Worm (Caenorhabditis elegans): ENCODE results near the gene clec-37.

The clec-37 gene

DNA sequence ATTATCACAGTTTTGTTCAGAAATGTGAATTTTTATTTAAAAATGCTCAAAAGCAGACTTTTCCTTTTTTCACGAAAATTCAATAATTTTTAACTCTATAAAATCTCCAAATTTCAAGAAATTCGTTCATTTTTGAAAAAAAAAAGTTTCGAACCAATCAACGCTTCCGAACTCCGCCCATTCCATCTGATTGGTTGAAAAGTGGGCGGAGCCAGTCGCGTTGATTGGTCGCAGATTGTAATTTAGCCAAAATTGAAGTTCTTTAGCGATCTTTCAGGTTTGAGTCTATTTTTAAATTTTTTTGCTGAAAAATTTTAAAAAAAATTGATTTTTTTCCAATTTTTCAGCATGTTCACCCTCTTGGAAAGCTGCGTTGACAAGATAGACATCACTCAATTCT, 39.5 kb downstream of the clec-37 start:
- TF ChIP-seq dmd-4 (tag; optimal IDR thresholded peaks at IDR 0.05) (no peak), zag-1 (tag; optimal IDR thresholded peaks at IDR 0.05) (no peak), nhr-21 (tag; optimal IDR thresholded peaks at IDR 0.05) (no peak), C34F6.9 (tag; optimal IDR thresholded peaks at IDR 0.05) (no peak), nhr-77 (tag; optimal IDR thresholded peaks at IDR 0.05) (no peak), nhr-11 (tag; optimal IDR thresholded peaks at IDR 0.05) (no peak), nhr-12 (tag; optimal IDR thresholded peaks at IDR 0.05) (no peak), mab-5 (tag; optimal IDR thresholded peaks at IDR 0.05) (no peak), peb-1 (tag; optimal IDR thresholded peaks at IDR 0.05) (no peak), nhr-10 (tag; optimal IDR thresholded peaks at IDR 0.05) (no peak), nhr-25 (tag; optimal IDR thresholded peaks at IDR 0.05) (no peak), unc-55 (GFP tag; optimal IDR thresholded peaks at IDR 0.05) (no peak), nhr-129 (tag; optimal IDR thresholded peaks at IDR 0.05) (no peak)

DNA sequence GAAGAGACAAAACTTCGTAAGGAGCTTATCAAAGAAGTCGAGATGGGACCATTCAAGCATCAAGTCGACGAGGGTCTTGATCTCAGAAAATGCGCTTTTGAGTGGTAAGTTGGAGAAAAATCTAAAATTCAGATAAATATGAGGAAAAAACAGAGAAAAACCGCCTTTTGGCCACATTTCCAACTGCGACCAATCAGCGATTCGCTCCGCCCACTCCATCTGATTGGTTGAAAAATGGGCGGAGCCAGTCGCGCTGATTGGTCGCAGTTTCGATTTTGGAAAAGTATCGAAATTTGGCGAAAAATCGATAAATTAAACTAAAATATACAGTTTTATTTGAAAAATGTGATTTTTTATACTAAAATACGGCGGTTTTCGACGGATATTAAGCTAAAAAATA, 40.1 kb downstream of the clec-37 start:
- TF ChIP-seq F13H6.1 (tag; optimal IDR thresholded peaks at IDR 0.05) = no peak
- TF ChIP-seq sma-9 (GFP tag; optimal IDR thresholded peaks at IDR 0.05) = no peak
- TF ChIP-seq sma-9 (tag; optimal IDR thresholded peaks at IDR 0.05) = no peak
- TF ChIP-seq aly-2 (tag; optimal IDR thresholded peaks at IDR 0.05) = no peak
- no peak for TF ChIP-seq lsy-2 (tag; optimal IDR thresholded peaks at IDR 0.05)
- no peak for TF ChIP-seq nhr-77 (tag; optimal IDR thresholded peaks at IDR 0.05)
- TF ChIP-seq nhr-6 (tag; optimal IDR thresholded peaks at IDR 0.05) = no peak
- no peak for TF ChIP-seq ztf-11 (tag; optimal IDR thresholded peaks at IDR 0.05)
- TF ChIP-seq nhr-11 (tag; optimal IDR thresholded peaks at IDR 0.05) = no peak
- TF ChIP-seq elt-3 (tag; optimal IDR thresholded peaks at IDR 0.05) = no peak
- TF ChIP-seq nhr-10 (tag; optimal IDR thresholded peaks at IDR 0.05) = no peak
- no peak for TF ChIP-seq sma-3 (GFP tag; optimal IDR thresholded peaks at IDR 0.05)
- TF ChIP-seq fos-1 (tag; optimal IDR thresholded peaks at IDR 0.05) = no peak
- no peak for TF ChIP-seq C34F6.9 (tag; optimal IDR thresholded peaks at IDR 0.05)

DNA sequence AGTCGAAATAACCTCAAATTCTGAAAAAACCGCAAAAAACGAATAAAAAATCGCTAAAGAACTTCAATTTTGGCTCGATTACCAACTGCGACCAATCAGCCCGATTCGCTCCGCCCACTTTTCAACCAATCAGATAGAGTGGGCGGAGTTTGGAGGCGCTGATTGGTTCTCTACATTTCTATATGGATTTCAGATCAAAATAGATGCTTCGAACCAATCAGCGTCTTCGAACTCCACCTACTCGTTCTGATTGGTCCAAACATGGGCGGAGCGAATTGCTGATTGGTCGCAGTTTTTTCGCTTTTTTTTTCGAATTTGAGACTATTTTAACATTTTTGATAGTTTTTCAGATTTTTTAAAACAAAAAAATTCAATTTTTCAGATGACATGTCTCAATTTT, 43.7 kb downstream of the clec-37 start:
- no peak for TF ChIP-seq ama-1 (optimal IDR thresholded peaks at IDR 0.05)
- no peak for TF ChIP-seq elt-1 (tag; optimal IDR thresholded peaks at IDR 0.05)
- TF ChIP-seq mdl-1 (tag; optimal IDR thresholded peaks at IDR 0.05) = no peak
- no peak for TF ChIP-seq ceh-82 (tag; optimal IDR thresholded peaks at IDR 0.05)
- TF ChIP-seq nhr-6 (tag; optimal IDR thresholded peaks at IDR 0.05) = no peak
- TF ChIP-seq snpc-4 (tag; optimal IDR thresholded peaks at IDR 0.05) = no peak
- no peak for TF ChIP-seq unc-62 (GFP tag; optimal IDR thresholded peaks at IDR 0.05)
- no peak for TF ChIP-seq fos-1 (tag; optimal IDR thresholded peaks at IDR 0.05)
- TF ChIP-seq dmd-4 (tag; optimal IDR thresholded peaks at IDR 0.05) = no peak
- TF ChIP-seq nhr-77 (tag; optimal IDR thresholded peaks at IDR 0.05) = no peak
- TF ChIP-seq Y55F3AM.14 (GFP tag; optimal IDR thresholded peaks at IDR 0.05) = no peak
- no peak for TF ChIP-seq sma-3 (GFP tag; optimal IDR thresholded peaks at IDR 0.05)
- no peak for TF ChIP-seq nhr-237 (tag; optimal IDR thresholded peaks at IDR 0.05)
- TF ChIP-seq blmp-1 (tag; optimal IDR thresholded peaks at IDR 0.05; ENCODE audit: insufficient read depth) = no peak
- no peak for TF ChIP-seq sem-4 (tag; optimal IDR thresholded peaks at IDR 0.05)
- no peak for TF ChIP-seq alr-1 (tag; optimal IDR thresholded peaks at IDR 0.05)
- TF ChIP-seq nhr-129 (tag; optimal IDR thresholded peaks at IDR 0.05) = no peak
- TF ChIP-seq sma-9 (GFP tag; optimal IDR thresholded peaks at IDR 0.05) = no peak
- TF ChIP-seq sma-9 (tag; optimal IDR thresholded peaks at IDR 0.05) = no peak
- TF ChIP-seq unc-39 (tag; optimal IDR thresholded peaks at IDR 0.05) = no peak
- TF ChIP-seq gmeb-1 (tag; optimal IDR thresholded peaks at IDR 0.05) = no peak

DNA sequence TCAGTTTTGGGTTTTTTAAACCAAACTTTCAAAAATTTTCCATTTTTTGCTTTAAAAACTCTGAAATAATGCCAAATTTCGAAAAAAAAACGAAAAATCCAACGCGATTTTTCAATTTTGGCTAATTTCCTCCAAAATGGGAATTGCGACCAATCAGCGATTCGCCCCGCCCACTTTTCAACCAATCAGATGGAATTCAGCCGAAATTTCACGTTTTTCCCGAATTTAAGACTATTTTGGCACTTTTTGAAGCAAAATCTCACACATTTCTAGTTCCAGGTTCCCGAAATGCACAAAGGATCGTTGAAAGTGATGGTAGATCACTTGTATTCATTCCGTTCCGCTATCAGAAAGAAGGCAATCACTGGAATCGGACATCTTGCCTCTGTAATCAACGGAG, 47.1 kb downstream of the clec-37 start:
- TF ChIP-seq sma-9 (GFP tag; optimal IDR thresholded peaks at IDR 0.05) (no peak), sma-9 (tag; optimal IDR thresholded peaks at IDR 0.05) (no peak), nhr-25 (tag; optimal IDR thresholded peaks at IDR 0.05) (no peak), nhr-237 (tag; optimal IDR thresholded peaks at IDR 0.05) (no peak), alr-1 (tag; optimal IDR thresholded peaks at IDR 0.05) (no peak), Y55F3AM.14 (GFP tag; optimal IDR thresholded peaks at IDR 0.05) (no peak), nhr-129 (tag; optimal IDR thresholded peaks at IDR 0.05) (no peak), ceh-82 (tag; optimal IDR thresholded peaks at IDR 0.05) (no peak), nhr-11 (tag; optimal IDR thresholded peaks at IDR 0.05) (no peak), F13H6.1 (tag; optimal IDR thresholded peaks at IDR 0.05) (no peak), lin-13 (GFP tag; optimal IDR thresholded peaks at IDR 0.05) (no peak), ztf-11 (tag; optimal IDR thresholded peaks at IDR 0.05) (no peak), unc-62 (GFP tag; optimal IDR thresholded peaks at IDR 0.05) (no peak), ZK546.5 (tag; optimal IDR thresholded peaks at IDR 0.05) (no peak), nhr-23 (tag; optimal IDR thresholded peaks at IDR 0.05) (no peak), skn-1 (tag; optimal IDR thresholded peaks at IDR 0.05) (no peak), nhr-6 (tag; optimal IDR thresholded peaks at IDR 0.05) (no peak), unc-55 (GFP tag; optimal IDR thresholded peaks at IDR 0.05) (no peak)
